Fruit fly (Drosophila melanogaster): ENCODE results near the gene Trf2.
A peak's percentile ranks its signal among the peaks of the same experiment; 100 is the strongest.

The Trf2 gene

dm6 chrX:8398177-8399018, 10.7 kb upstream of the Trf2 start, which contains the start of gene CG10555 (continued):
- TF ChIP-seq CG8359 (GFP tag; optimal IDR thresholded peaks at IDR 0.05; ENCODE audit: borderline replicate concordance): no peak
- TF ChIP-seq hbn (GFP tag; IDR thresholded peaks at IDR 0.05; ENCODE audit: partially characterized antibody): peak; percentile 28; the same call in 1 of the 2 replicates
- peak; percentile 95 for TF ChIP-seq HLH54F (GFP tag; optimal IDR thresholded peaks at IDR 0.05)
- TF ChIP-seq Dbx (GFP tag; IDR thresholded peaks at IDR 0.05): peak; percentile 92
- TF ChIP-seq sens-2 (GFP tag; IDR thresholded peaks at IDR 0.05): peak; percentile 85
- peak; percentile 81 for TF ChIP-seq CG8924 (tag; optimal IDR thresholded peaks at IDR 0.05)
- peak; percentile 91 to 94 for TF ChIP-seq chif (GFP tag; optimal IDR thresholded peaks at IDR 0.05)
- TF ChIP-seq yki (optimal IDR thresholded peaks at IDR 0.05): no peak
- no peak for TF ChIP-seq crc (GFP tag; optimal IDR thresholded peaks at IDR 0.05)
- peak; percentile 66 for TF ChIP-seq CG11398 (GFP tag; optimal IDR thresholded peaks at IDR 0.05)
- no peak for TF ChIP-seq sd (tag; optimal IDR thresholded peaks at IDR 0.05)
- peak; percentile 35 for TF ChIP-seq CG7271 (tag; optimal IDR thresholded peaks at IDR 0.05)
- peak; percentile 79 for TF ChIP-seq cato (GFP tag; optimal IDR thresholded peaks at IDR 0.05; ENCODE audit: borderline replicate concordance)
- TF ChIP-seq Asciz (GFP tag; optimal IDR thresholded peaks at IDR 0.05): no peak
- TF ChIP-seq CG8089 (GFP tag; optimal IDR thresholded peaks at IDR 0.05): peak; percentile 91
- no peak for TF ChIP-seq Dfd (GFP tag; optimal IDR thresholded peaks at IDR 0.05)
- TF ChIP-seq fd102C (GFP tag; optimal IDR thresholded peaks at IDR 0.05): no peak
- TF ChIP-seq seq (GFP tag; IDR thresholded peaks at IDR 0.05): peak; percentile 80
- no peak for TF ChIP-seq CTCF (GFP tag; optimal IDR thresholded peaks at IDR 0.05)
- TF ChIP-seq Oaz (GFP tag; IDR thresholded peaks at IDR 0.05): peak; percentile 91
- TF ChIP-seq Dad (GFP tag; optimal IDR thresholded peaks at IDR 0.05): peak; percentile 78
- peak; percentile 65 for TF ChIP-seq B-H1 (GFP tag; IDR thresholded peaks at IDR 0.05)
- TF ChIP-seq Gsc (GFP tag; IDR thresholded peaks at IDR 0.05): peak; percentile 67
- peak; percentile 71 for TF ChIP-seq mirr (GFP tag; optimal IDR thresholded peaks at IDR 0.05)
- peak; percentile 66 for TF ChIP-seq CG43689 (GFP tag; IDR thresholded peaks at IDR 0.05)
- TF ChIP-seq tx (GFP tag; optimal IDR thresholded peaks at IDR 0.05): peak; percentile 91
- TF ChIP-seq CG12219 (GFP tag; optimal IDR thresholded peaks at IDR 0.05): peak; percentile 52
- TF ChIP-seq Hr78 (GFP tag; optimal IDR thresholded peaks at IDR 0.05): no peak
- TF ChIP-seq Lpt (GFP tag; optimal IDR thresholded peaks at IDR 0.05): no peak
- peak; percentile 84 for TF ChIP-seq CG7372 (GFP tag; IDR thresholded peaks at IDR 0.05)
- TF ChIP-seq luna (GFP tag; optimal IDR thresholded peaks at IDR 0.05): no peak
- peak in 1 of 2 experiments; percentile 41 for TF ChIP-seq insv (GFP tag; optimal IDR thresholded peaks at IDR 0.05)
- no peak for TF ChIP-seq CG3838 (GFP tag; optimal IDR thresholded peaks at IDR 0.05)
- TF ChIP-seq scrt (GFP tag; optimal IDR thresholded peaks at IDR 0.05): peak; percentile 12
- TF ChIP-seq bbx (GFP tag; IDR thresholded peaks at IDR 0.05; ENCODE audit: partially characterized antibody): peak; percentile 69
- TF ChIP-seq CG12155 (GFP tag; optimal IDR thresholded peaks at IDR 0.05): peak; percentile 79
- peak; percentile 17 for TF ChIP-seq CG17186 (GFP tag; optimal IDR thresholded peaks at IDR 0.05)
- no peak for TF ChIP-seq MESR4 (GFP tag; optimal IDR thresholded peaks at IDR 0.05)
- TF ChIP-seq jumu (GFP tag; optimal IDR thresholded peaks at IDR 0.05): peak; percentile 69
- TF ChIP-seq tin (GFP tag; optimal IDR thresholded peaks at IDR 0.05): peak; percentile 90
- peak; percentile 83 for TF ChIP-seq wdn (GFP tag; IDR thresholded peaks at IDR 0.05)
- peak; percentile 59 for TF ChIP-seq HHEX (GFP tag; optimal IDR thresholded peaks at IDR 0.05)
- peak; percentile 79 for TF ChIP-seq jing (GFP tag; optimal IDR thresholded peaks at IDR 0.05)
- peak; percentile 66 for TF ChIP-seq CG15479 (GFP tag; optimal IDR thresholded peaks at IDR 0.05)
- TF ChIP-seq Kr (GFP tag; optimal IDR thresholded peaks at IDR 0.05): no peak
- TF ChIP-seq CG34224 (GFP tag; IDR thresholded peaks at IDR 0.05; ENCODE audit: partially characterized antibody): peak; percentile 75
- TF ChIP-seq CG2712 (tag; optimal IDR thresholded peaks at IDR 0.05): peak; percentile 86
- TF ChIP-seq CG6272 (GFP tag; IDR thresholded peaks at IDR 0.05): peak; percentile 80
- no peak; the same call in 1 of the 3 replicates for TF ChIP-seq sr (GFP tag; IDR thresholded peaks at IDR 0.05)
- peak; percentile 72 for TF ChIP-seq Taf1 (GFP tag; IDR thresholded peaks at IDR 0.05)

All from whole organism, embryonic.